Fruit fly (Drosophila melanogaster) whole organism, wandering third instar larva: Measurements from ENCODE around the gene CG43367.

ENCODE experiments used
- Abd-B ChIP-seq: fragments of >200 bp; optimal IDR thresholded peaks from 2 replicates; lab custom pipeline; 2017; ENCODE audit warnings: missing biosample characterization, missing genetic modification characterization
- CG32264 ChIP-seq: fragments of 200-800 bp; sonication (Bioruptor generic); optimal IDR thresholded peaks from 2 replicates; lab custom pipeline; 2016; ENCODE audit warnings: missing biosample characterization, missing genetic modification characterization
- CG9705 ChIP-seq: fragments of 200-800 bp; sonication (Bioruptor generic); optimal IDR thresholded peaks from 2 replicates; lab custom pipeline; 2018; ENCODE audit warnings: missing biosample characterization, mild to moderate bottlenecking, missing genetic modification characterization
- CrebA ChIP-seq: fragments of 200-800 bp; sonication (Bioruptor generic); optimal IDR thresholded peaks from 2 replicates; lab custom pipeline; 2016; ENCODE audit warnings: missing biosample characterization, mild to moderate bottlenecking, missing genetic modification characterization, borderline replicate concordance
- Dif ChIP-seq: fragments of 200-275, 200-300 bp; sonication (Bioruptor generic); optimal IDR thresholded peaks from 2 replicates; lab custom pipeline; 2018; ENCODE audit warnings: missing biosample characterization, missing genetic modification characterization; ENCODE audit not compliant: partially characterized antibody
- HLH106 ChIP-seq: fragments of 200-800 bp; optimal IDR thresholded peaks from 3 replicates; lab custom pipeline; 2019; ENCODE audit warnings: missing biosample characterization, mild to moderate bottlenecking, missing genetic modification characterization, moderate library complexity
- Hnf4 ChIP-seq: fragments of 200-800 bp; sonication (Bioruptor generic); optimal IDR thresholded peaks from 2 replicates; lab custom pipeline; 2016; ENCODE audit warnings: missing biosample characterization, mild to moderate bottlenecking, missing genetic modification characterization
- Hr83 ChIP-seq: fragments of 200-300 bp; sonication (Bioruptor generic); optimal IDR thresholded peaks from 2 replicates; lab custom pipeline; 2016; ENCODE audit warnings: missing biosample characterization, mild to moderate bottlenecking, missing genetic modification characterization, moderate library complexity; ENCODE audit not compliant: poor library complexity, severe bottlenecking
- Mio ChIP-seq: sonication (Bioruptor generic); optimal IDR thresholded peaks from 2 replicates; lab custom pipeline; 2016; ENCODE audit warnings: missing biosample characterization, missing genetic modification characterization
- Myc ChIP-seq: fragments of >200 bp; optimal IDR thresholded peaks from 2 replicates; lab custom pipeline; 2017
- N ChIP-seq: fragments of >200 bp; optimal IDR thresholded peaks from 2 replicates; lab custom pipeline; 2018; ENCODE audit warnings: missing biosample characterization, missing external identifiers, missing genetic modification characterization
- OdsH ChIP-seq: fragments of 200-800 bp; sonication (Bioruptor generic); optimal IDR thresholded peaks from 2 replicates; lab custom pipeline; 2016; ENCODE audit warnings: missing biosample characterization, mild to moderate bottlenecking, missing genetic modification characterization
- Rel ChIP-seq, 2 experiments: fragments of 200-800 bp; sonication (Bioruptor generic) in 1 of 2; optimal IDR thresholded peaks; 2 replicates in 1 of 2; 3 replicates in 1 of 2; lab custom pipeline; 2016 to 2019; ENCODE audit warnings: mild to moderate bottlenecking in 2 of 2, missing biosample characterization in 2 of 2, missing genetic modification characterization in 2 of 2, moderate library complexity in 1 of 2
- Sp1 ChIP-seq: fragments of 200-800 bp; sonication (Bioruptor generic); optimal IDR thresholded peaks from 3 replicates; lab custom pipeline; 2019; ENCODE audit warnings: missing biosample characterization, mild to moderate bottlenecking, missing genetic modification characterization, moderate library complexity
- Vsx2 ChIP-seq: fragments of 200-300, 225-300 bp; sonication (Bioruptor generic); optimal IDR thresholded peaks from 2 replicates; lab custom pipeline; 2018; ENCODE audit warnings: missing biosample characterization, missing genetic modification characterization; ENCODE audit not compliant: partially characterized antibody
- br ChIP-seq: fragments of 200-800 bp; sonication (Bioruptor generic); optimal IDR thresholded peaks from 2 replicates; lab custom pipeline; 2016; ENCODE audit warnings: missing biosample characterization, missing genetic modification characterization
- dl ChIP-seq, 2 experiments: fragments of 175-275, 200-275 bp in 1 of 2; fragments of 200-275 bp in 1 of 2; sonication (Bioruptor generic); optimal IDR thresholded peaks; lab custom pipeline; 2018; ENCODE audit warnings: mild to moderate bottlenecking in 2 of 2, missing biosample characterization in 2 of 2, missing genetic modification characterization in 2 of 2, moderate library complexity in 2 of 2; ENCODE audit not compliant: partially characterized antibody in 2 of 2, insufficient read depth in 1 of 2
- ey ChIP-seq: fragments of 200-800 bp; sonication (Bioruptor generic); optimal IDR thresholded peaks from 2 replicates; lab custom pipeline; 2016; ENCODE audit warnings: missing biosample characterization, missing genetic modification characterization
- foxo ChIP-seq, 2 experiments: fragments of 200-800 bp; sonication (Bioruptor generic); optimal IDR thresholded peaks; 2 replicates in 1 of 2; 3 replicates in 1 of 2; lab custom pipeline; 2016 to 2017; ENCODE audit warnings: missing biosample characterization in 2 of 2, missing genetic modification characterization in 2 of 2
- fru ChIP-seq: fragments of 200-800 bp; sonication (Bioruptor generic); optimal IDR thresholded peaks from 3 replicates; lab custom pipeline; 2016; ENCODE audit warnings: missing biosample characterization, mild to moderate bottlenecking, missing genetic modification characterization
- h ChIP-seq: fragments of 200-800 bp; sonication (Bioruptor generic); optimal IDR thresholded peaks from 3 replicates; lab custom pipeline; 2016; ENCODE audit warnings: missing biosample characterization, mild to moderate bottlenecking, missing genetic modification characterization
- lola ChIP-seq: fragments of >200 bp; optimal IDR thresholded peaks from 2 replicates; lab custom pipeline; 2017; ENCODE audit warnings: missing biosample characterization, missing genetic modification characterization
- pan ChIP-seq: fragments of >200 bp; optimal IDR thresholded peaks from 2 replicates; lab custom pipeline; 2017
- psq ChIP-seq: fragments of 200-800 bp; sonication (Bioruptor generic); optimal IDR thresholded peaks from 3 replicates; lab custom pipeline; 2017; ENCODE audit warnings: missing biosample characterization, mild to moderate bottlenecking, missing genetic modification characterization, moderate library complexity
- sv ChIP-seq: fragments of 200-800 bp; sonication (Bioruptor generic); optimal IDR thresholded peaks from 3 replicates; lab custom pipeline; 2016; ENCODE audit warnings: missing biosample characterization, missing genetic modification characterization
- tai ChIP-seq: sonication (Bioruptor generic); optimal IDR thresholded peaks from 2 replicates; lab custom pipeline; 2016; ENCODE audit warnings: missing biosample characterization, missing genetic modification characterization
- usp ChIP-seq: fragments of >200 bp; optimal IDR thresholded peaks from 2 replicates; lab custom pipeline; 2017; ENCODE audit warnings: missing biosample characterization, missing genetic modification characterization

The CG43367 gene

DNA sequence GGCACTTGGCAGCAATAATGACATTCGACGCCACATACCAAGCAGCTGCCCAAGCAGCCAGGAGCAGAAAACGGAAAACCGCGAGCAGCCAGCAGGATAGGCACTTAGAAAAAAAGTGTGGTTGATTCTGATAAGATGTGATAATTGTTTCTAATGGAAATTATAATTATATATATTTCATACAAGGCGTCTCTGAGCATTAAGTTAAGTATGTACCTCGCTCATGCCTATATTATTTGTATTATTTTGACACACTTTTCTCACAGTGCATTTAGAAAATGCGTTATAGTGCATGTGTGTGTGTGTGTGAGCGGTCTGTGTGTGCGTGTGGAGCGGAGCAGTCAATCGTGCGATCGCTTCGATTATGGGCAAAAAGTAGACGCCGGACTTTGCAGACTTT is 35.4 kb upstream of the CG43367 start (continued):
- TF ChIP-seq lola (GFP tag; lab: Kevin White, UChicago) (no peak), OdsH (GFP tag; lab: Kevin White, UChicago) (peak; percentile 49), CG32264 (no peak), ey (peak; percentile 61)

dm6 chr3L:4159264-4159663 is 34.5 kb upstream of the CG43367 start:
- no peak for TF ChIP-seq N (GFP tag; lab: Kevin White, UChicago)
- no peak for TF ChIP-seq sv
- no peak for TF ChIP-seq CrebA (GFP tag; lab: Kevin White, UChicago)
- no peak for TF ChIP-seq foxo (GFP tag; optimal IDR thresholded peaks at IDR 0.05; lab: Kevin White, UChicago)
- no peak for TF ChIP-seq Mio (GFP tag; lab: Kevin White, UChicago)
- no peak for TF ChIP-seq HLH106 (tag; lab: Kevin White, UChicago)
- TF ChIP-seq dl (GFP tag; optimal IDR thresholded peaks at IDR 0.05; lab: Kevin White, UChicago; ENCODE audit: insufficient read depth in 1 of 2, partially characterized antibody in 2 of 2), result no peak
- no peak for TF ChIP-seq h (GFP tag; lab: Kevin White, UChicago)
- no peak for TF ChIP-seq CG9705 (GFP tag; lab: Kevin White, UChicago)
- no peak for TF ChIP-seq usp (GFP tag; lab: Kevin White, UChicago)
- no peak for TF ChIP-seq pan (lab: Kevin White, UChicago)

DNA sequence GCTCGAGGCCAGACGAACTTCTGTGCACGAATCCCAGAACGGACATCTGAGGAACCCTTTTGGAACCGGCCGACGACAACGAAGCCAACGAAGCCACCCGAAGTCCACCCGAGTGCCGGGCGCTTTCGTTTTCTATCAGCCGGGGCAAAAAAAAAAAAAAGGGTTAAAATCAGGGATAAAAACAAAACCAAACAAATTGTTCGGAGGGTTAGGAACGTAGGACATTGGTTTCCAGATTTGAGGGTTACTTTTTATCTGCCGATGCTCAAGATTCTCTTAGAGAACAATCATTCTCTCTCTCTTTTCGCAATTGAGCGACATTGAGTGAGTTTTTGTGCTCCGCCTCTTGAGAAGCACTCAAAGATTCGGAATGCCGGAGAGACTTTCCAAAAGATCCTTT is 32.9 kb upstream of the CG43367 start, which contains the start of gene nab:
Gene nab, minus strand, starts transcription at position 7 of the 400 bp plus-strand sequence.
- no peak for TF ChIP-seq br (GFP tag; lab: Kevin White, UChicago)
- no peak for TF ChIP-seq foxo (GFP tag; optimal IDR thresholded peaks at IDR 0.05; lab: Kevin White, UChicago)
- TF ChIP-seq Sp1 (GFP tag; lab: Kevin White, UChicago), result peak; percentile 44
- TF ChIP-seq h (GFP tag; lab: Kevin White, UChicago), result no peak
- TF ChIP-seq CrebA (GFP tag; lab: Kevin White, UChicago), result peak; percentile 62
- no peak for TF ChIP-seq CG32264

dm6 chr3L:4167353-4167842 is 26.4 kb upstream of the CG43367 start, which contains the start of gene mas:
TSS of gene mas (minus strand) at chr3L:4167464.
- TF ChIP-seq Abd-B (GFP tag; lab: Kevin White, UChicago) (no peak), Vsx2 (no peak), tai (GFP tag; lab: Kevin White, UChicago) (no peak), Dif (GFP tag; lab: Kevin White, UChicago) (peak; percentile 91), Myc (no peak), h (GFP tag; lab: Kevin White, UChicago) (no peak), Mio (GFP tag; lab: Kevin White, UChicago) (no peak), pan (lab: Kevin White, UChicago) (no peak), dl (GFP tag; optimal IDR thresholded peaks at IDR 0.05; lab: Kevin White, UChicago; ENCODE audit: insufficient read depth in 1 of 2, partially characterized antibody in 2 of 2) (peak; percentile 38 to 89), fru (GFP tag; lab: Kevin White, UChicago) (peak; percentile 22), Rel (GFP tag; optimal IDR thresholded peaks at IDR 0.05; lab: Kevin White, UChicago) (no peak), Rel (tag; optimal IDR thresholded peaks at IDR 0.05; lab: Kevin White, UChicago) (no peak)

DNA sequence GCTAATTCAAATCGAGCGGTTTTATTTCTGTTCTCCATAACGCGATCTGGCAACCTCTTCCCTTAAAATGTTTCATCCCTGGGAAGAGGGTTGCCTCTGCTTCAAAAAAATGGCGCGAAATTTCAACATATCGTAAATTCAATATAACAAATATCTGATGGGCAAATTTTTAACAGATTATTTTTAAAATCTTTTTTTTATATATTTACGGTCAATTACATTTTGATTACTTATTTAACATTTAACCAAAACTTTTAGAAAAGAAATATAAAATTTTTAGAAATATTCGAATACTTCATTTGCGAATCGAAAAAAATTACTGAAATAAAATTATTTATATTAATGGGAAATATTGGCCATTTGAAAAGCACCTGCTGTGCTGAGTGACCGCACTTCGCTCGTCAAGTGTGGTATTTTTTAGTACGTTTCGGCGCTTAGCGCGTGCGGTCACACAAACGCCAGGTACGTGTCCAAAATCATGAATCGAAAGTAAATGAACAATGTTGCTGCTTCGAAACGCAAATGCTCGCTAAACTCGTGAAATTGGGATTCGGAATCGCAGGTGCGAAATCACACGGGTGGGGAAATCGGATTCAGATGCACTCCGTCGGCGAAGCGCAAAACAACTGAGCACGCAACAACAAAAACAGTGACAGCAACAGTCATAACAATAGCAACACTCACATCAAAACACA is 23.7 kb upstream of the CG43367 start, which contains the start of gene Ero1L:
Gene Ero1L, plus strand, starts transcription at position 448 of the 695 bp plus-strand sequence.
- TF ChIP-seq CrebA (GFP tag; lab: Kevin White, UChicago) (peak; percentile 51), Abd-B (GFP tag; lab: Kevin White, UChicago) (no peak), Hr83 (GFP tag; lab: Kevin White, UChicago) (no peak), h (GFP tag; lab: Kevin White, UChicago) (peak; percentile 3), Rel (GFP tag; optimal IDR thresholded peaks at IDR 0.05; lab: Kevin White, UChicago) (no peak), Rel (tag; optimal IDR thresholded peaks at IDR 0.05; lab: Kevin White, UChicago) (peak; percentile 67), psq (GFP tag; lab: Kevin White, UChicago) (peak; percentile 14), HLH106 (tag; lab: Kevin White, UChicago) (peak; percentile 51), Dif (GFP tag; lab: Kevin White, UChicago) (peak; percentile 40), Hnf4 (GFP tag; lab: Kevin White, UChicago) (peak; percentile 24)
